Worm (Caenorhabditis elegans) whole organism, L4 larva: ENCODE data around the gene F42A10.5.

Source experiments
- F10B5.3 ChIP-seq: sonication (generic microtip); optimal IDR thresholded peaks from 2 replicates; lab custom pipeline; 2016; ENCODE audit warnings: mild to moderate bottlenecking, missing genetic modification characterization, missing compliant biosample characterization
- F44E2.7 ChIP-seq: fragments of 200-800 bp; sonication (Bioruptor generic); IDR thresholded peaks from 2 replicates; pipeline ENCODE4 v2.1.2; 2022; ENCODE audit warnings: missing genetic modification characterization, missing compliant biosample characterization
- R02D3.7 ChIP-seq: fragments of 150-350 bp; sonication (generic microtip); optimal IDR thresholded peaks from 3 replicates; lab custom pipeline; 2014; ENCODE audit warnings: missing biosample characterization, missing genetic modification characterization
- Y105C5A.15 ChIP-seq: fragments of 200-800 bp; sonication (Bioruptor generic); IDR thresholded peaks from 2 replicates; pipeline ENCODE4 v1.3.6; 2022; ENCODE audit warnings: missing genetic modification characterization, missing compliant biosample characterization
- Y48G9A.11 ChIP-seq: fragments of 200-800 bp; sonication (Bioruptor generic); IDR thresholded peaks from 2 replicates; pipeline ENCODE4 v1.3.6; 2022; ENCODE audit warnings: missing genetic modification reagents, missing genetic modification characterization, missing compliant biosample characterization
- Y75B8A.6 ChIP-seq: fragments of 200-800 bp; sonication (Bioruptor generic); IDR thresholded peaks from 2 replicates; pipeline ENCODE4 v1.3.6; 2022; ENCODE audit warnings: missing genetic modification reagents, missing genetic modification characterization, missing compliant biosample characterization
- ZK337.2 ChIP-seq: fragments of 200-800 bp; sonication (Bioruptor generic); IDR thresholded peaks from 2 replicates; pipeline ENCODE4 v1.3.6; 2022; ENCODE audit warnings: missing genetic modification reagents, missing genetic modification characterization, missing compliant biosample characterization
- ZK546.5 ChIP-seq, 2 experiments: sonication (generic microtip); optimal IDR thresholded peaks; 2 replicates each; lab custom pipeline; 2017; ENCODE audit warnings: missing biosample characterization in 2 of 2, missing genetic modification characterization in 2 of 2
- aly-2 ChIP-seq: sonication (generic microtip); optimal IDR thresholded peaks from 2 replicates; lab custom pipeline; 2018; ENCODE audit warnings: missing biosample characterization, missing genetic modification characterization
- ama-1 ChIP-seq: fragments of 150-350 bp; optimal IDR thresholded peaks from 2 replicates; lab custom pipeline; 2014; ENCODE audit warnings: inconsistent platforms, mixed read lengths
- attf-4 ChIP-seq: sonication (generic microtip); optimal IDR thresholded peaks from 3 replicates; lab custom pipeline; 2017; ENCODE audit warnings: missing biosample characterization, missing genetic modification characterization
- ceh-32 ChIP-seq: sonication (generic microtip); optimal IDR thresholded peaks from 2 replicates; lab custom pipeline; 2016; ENCODE audit warnings: mild to moderate bottlenecking, missing genetic modification characterization, missing compliant biosample characterization; ENCODE audit not compliant: poor library complexity
- ceh-82 ChIP-seq: sonication (generic microtip); optimal IDR thresholded peaks from 2 replicates; lab custom pipeline; 2017; ENCODE audit warnings: missing biosample characterization, missing genetic modification characterization
- daf-12 ChIP-seq: fragments of 150-350 bp; optimal IDR thresholded peaks from 2 replicates; lab custom pipeline; 2014; ENCODE audit warnings: missing biosample characterization, missing genetic modification reagents, missing genetic modification characterization
- daf-16 ChIP-seq, 3 experiments: sonication (generic microtip); optimal IDR thresholded peaks; 2 replicates each; lab custom pipeline; 2016 to 2017; ENCODE audit warnings: missing genetic modification characterization in 3 of 3, missing genetic modification reagents in 3 of 3, mild to moderate bottlenecking in 2 of 3, missing compliant biosample characterization in 2 of 3, missing biosample characterization in 1 of 3, moderate library complexity in 1 of 3
- daf-8 ChIP-seq: fragments of 200-800 bp; sonication (Bioruptor generic); IDR thresholded peaks from 2 replicates; pipeline ENCODE4 v1.3.6; 2022; ENCODE audit warnings: missing genetic modification characterization, missing compliant biosample characterization
- dmd-6 ChIP-seq: fragments of 200-800 bp; sonication (Bioruptor generic); IDR thresholded peaks from 2 replicates; pipeline ENCODE4 v1.3.6; 2022; ENCODE audit warnings: missing genetic modification reagents, missing genetic modification characterization, missing compliant biosample characterization
- egl-27 ChIP-seq: sonication (generic microtip); optimal IDR thresholded peaks from 3 replicates; lab custom pipeline; 2017; ENCODE audit warnings: missing biosample characterization, missing genetic modification reagents, missing genetic modification characterization
- fkh-10 ChIP-seq: fragments of 150-350 bp; optimal IDR thresholded peaks from 2 replicates; lab custom pipeline; 2014; ENCODE audit warnings: missing biosample characterization, missing genetic modification reagents, missing genetic modification characterization
- fos-1 ChIP-seq: fragments of 150-350 bp; optimal IDR thresholded peaks from 2 replicates; lab custom pipeline; 2014; ENCODE audit warnings: missing biosample characterization, missing genetic modification characterization
- hlh-11 ChIP-seq: fragments of 200-800 bp; sonication (Bioruptor generic); optimal IDR thresholded peaks from 2 replicates; lab custom pipeline; 2018; ENCODE audit warnings: mild to moderate bottlenecking, missing genetic modification characterization, missing compliant biosample characterization
- jun-1 ChIP-seq: fragments of 150-350 bp; optimal IDR thresholded peaks from 2 replicates; lab custom pipeline; 2014; ENCODE audit warnings: missing biosample characterization, missing genetic modification reagents, missing genetic modification characterization
- lin-1 ChIP-seq: fragments of 200-800 bp; sonication (Bioruptor generic); IDR thresholded peaks from 2 replicates; pipeline ENCODE4 v1.3.6; 2022; ENCODE audit warnings: missing genetic modification reagents, missing genetic modification characterization, missing compliant biosample characterization
- lir-3 ChIP-seq: sonication (generic microtip); optimal IDR thresholded peaks from 2 replicates; lab custom pipeline; 2016; ENCODE audit warnings: mild to moderate bottlenecking, missing genetic modification characterization, missing compliant biosample characterization
- lsy-2 ChIP-seq, 2 experiments: fragments of 150-350 bp in 1 of 2; sonication (generic microtip) in 1 of 2; optimal IDR thresholded peaks; 2 replicates each; lab custom pipeline; 2014 to 2017; ENCODE audit warnings: missing biosample characterization in 2 of 2, missing genetic modification characterization in 2 of 2
- madf-5 ChIP-seq, 2 experiments: fragments of 200-800 bp; sonication (Bioruptor generic); IDR thresholded peaks; 2 replicates each; pipeline ENCODE4 v1.3.6; 2022; ENCODE audit warnings: missing compliant biosample characterization in 2 of 2, missing genetic modification characterization in 2 of 2
- mdl-1 ChIP-seq, 2 experiments: fragments of 150-350 bp in 1 of 2; sonication (generic microtip) in 1 of 2; optimal IDR thresholded peaks; 2 replicates each; lab custom pipeline; 2014 to 2017; ENCODE audit warnings: missing biosample characterization in 2 of 2, missing genetic modification characterization in 2 of 2
- mep-1 ChIP-seq: fragments of 150-350 bp; sonication (generic microtip); optimal IDR thresholded peaks from 3 replicates; lab custom pipeline; 2014; ENCODE audit warnings: missing biosample characterization, missing genetic modification characterization
- mes-2 ChIP-seq: sonication (generic microtip); optimal IDR thresholded peaks from 2 replicates; lab custom pipeline; 2016; ENCODE audit warnings: missing genotype, mild to moderate bottlenecking, missing genetic modification characterization, missing compliant biosample characterization; ENCODE audit not compliant: poor library complexity, severe bottlenecking
- nhr-10 ChIP-seq: fragments of 150-350 bp; optimal IDR thresholded peaks from 2 replicates; lab custom pipeline; 2014; ENCODE audit warnings: missing biosample characterization, missing genetic modification characterization
- nhr-102 ChIP-seq: sonication (generic microtip); optimal IDR thresholded peaks from 2 replicates; lab custom pipeline; 2016; ENCODE audit warnings: mild to moderate bottlenecking, missing genetic modification characterization, moderate library complexity, missing compliant biosample characterization
- nhr-25 ChIP-seq: sonication (generic microtip); optimal IDR thresholded peaks from 2 replicates; lab custom pipeline; 2017; ENCODE audit warnings: missing genetic modification characterization, mild to moderate bottlenecking, missing compliant biosample characterization, antibody characterized with exemption, moderate library complexity, borderline replicate concordance; ENCODE audit not compliant: insufficient read depth
- nhr-28 ChIP-seq: fragments of 150-350 bp; optimal IDR thresholded peaks from 2 replicates; lab custom pipeline; 2014; ENCODE audit warnings: missing biosample characterization, missing genetic modification characterization
- nhr-42 ChIP-seq: fragments of 200-800 bp; sonication (Bioruptor generic); IDR thresholded peaks from 2 replicates; pipeline ENCODE4 v1.3.6; 2022; ENCODE audit warnings: missing genetic modification characterization, missing compliant biosample characterization
- nhr-48 ChIP-seq: sonication (generic microtip); optimal IDR thresholded peaks from 2 replicates; lab custom pipeline; 2016; ENCODE audit warnings: mild to moderate bottlenecking, missing genetic modification characterization, missing compliant biosample characterization
- nhr-6 ChIP-seq: fragments of 150-350 bp; optimal IDR thresholded peaks from 2 replicates; lab custom pipeline; 2014; ENCODE audit warnings: missing biosample characterization, missing genetic modification characterization
- nhr-76 ChIP-seq: fragments of 150-350 bp; optimal IDR thresholded peaks from 2 replicates; lab custom pipeline; 2014; ENCODE audit warnings: missing biosample characterization, missing genetic modification characterization
- php-3 ChIP-seq: fragments of 200-800 bp; sonication (Bioruptor generic); IDR thresholded peaks from 2 replicates; pipeline ENCODE4 v1.3.6; 2022; ENCODE audit warnings: missing genetic modification reagents, missing genetic modification characterization, missing compliant biosample characterization
- sdz-12 ChIP-seq: fragments of 200-800 bp; sonication (Bioruptor generic); optimal IDR thresholded peaks from 2 replicates; lab custom pipeline; 2018; ENCODE audit warnings: mild to moderate bottlenecking, missing genetic modification characterization, missing compliant biosample characterization
- snpc-1.2 ChIP-seq: fragments of 200-800 bp; sonication (Bioruptor generic); IDR thresholded peaks from 2 replicates; pipeline ENCODE4 v1.3.6; 2022; ENCODE audit warnings: missing genetic modification reagents, missing genetic modification characterization, missing compliant biosample characterization
- snpc-4 ChIP-seq: fragments of 150-350 bp; optimal IDR thresholded peaks from 2 replicates; lab custom pipeline; 2014; ENCODE audit warnings: missing biosample characterization, missing genetic modification characterization
- spr-1 ChIP-seq: sonication (generic microtip); optimal IDR thresholded peaks from 2 replicates; lab custom pipeline; 2016; ENCODE audit warnings: mild to moderate bottlenecking, missing genetic modification characterization, missing compliant biosample characterization
- unc-62 ChIP-seq, 3 experiments: fragments of 150-350 bp in 1 of 3; sonication (generic microtip); optimal IDR thresholded peaks in 2 of 3; peaks in 1 of 3; 1 replicate in 1 of 3; 2 replicates in 2 of 3; lab custom pipeline; 2014 to 2017; ENCODE audit warnings: missing biosample characterization in 3 of 3, missing genetic modification characterization in 3 of 3, missing genetic modification reagents in 3 of 3, missing genotype in 1 of 3
- vab-7 ChIP-seq: fragments of 200-800 bp; sonication (Bioruptor generic); IDR thresholded peaks from 2 replicates; pipeline ENCODE4 v1.3.6; 2022; ENCODE audit warnings: missing genetic modification reagents, missing genetic modification characterization, missing compliant biosample characterization
- zag-1 ChIP-seq: fragments of 150-350 bp; optimal IDR thresholded peaks from 2 replicates; lab custom pipeline; 2014; ENCODE audit warnings: missing biosample characterization, missing genetic modification characterization
- zfp-3 ChIP-seq: fragments of 200-800 bp; sonication (Bioruptor generic); conservative IDR thresholded peaks from 2 replicates; pipeline ENCODE4 v1.3.6; 2022; ENCODE audit warnings: missing genetic modification reagents, missing genetic modification characterization, missing compliant biosample characterization
- zip-2 ChIP-seq: fragments of 150-350 bp; optimal IDR thresholded peaks from 2 replicates; lab custom pipeline; 2014; ENCODE audit warnings: missing biosample characterization, missing genetic modification characterization
- ztf-11 ChIP-seq: fragments of 150-350 bp; optimal IDR thresholded peaks from 2 replicates; lab custom pipeline; 2014; ENCODE audit warnings: missing biosample characterization, missing genetic modification characterization
- ztf-7 ChIP-seq: fragments of 150-350 bp; optimal IDR thresholded peaks from 2 replicates; lab custom pipeline; 2014; ENCODE audit warnings: missing biosample characterization, missing genetic modification characterization

F42A10.5 gene

DNA sequence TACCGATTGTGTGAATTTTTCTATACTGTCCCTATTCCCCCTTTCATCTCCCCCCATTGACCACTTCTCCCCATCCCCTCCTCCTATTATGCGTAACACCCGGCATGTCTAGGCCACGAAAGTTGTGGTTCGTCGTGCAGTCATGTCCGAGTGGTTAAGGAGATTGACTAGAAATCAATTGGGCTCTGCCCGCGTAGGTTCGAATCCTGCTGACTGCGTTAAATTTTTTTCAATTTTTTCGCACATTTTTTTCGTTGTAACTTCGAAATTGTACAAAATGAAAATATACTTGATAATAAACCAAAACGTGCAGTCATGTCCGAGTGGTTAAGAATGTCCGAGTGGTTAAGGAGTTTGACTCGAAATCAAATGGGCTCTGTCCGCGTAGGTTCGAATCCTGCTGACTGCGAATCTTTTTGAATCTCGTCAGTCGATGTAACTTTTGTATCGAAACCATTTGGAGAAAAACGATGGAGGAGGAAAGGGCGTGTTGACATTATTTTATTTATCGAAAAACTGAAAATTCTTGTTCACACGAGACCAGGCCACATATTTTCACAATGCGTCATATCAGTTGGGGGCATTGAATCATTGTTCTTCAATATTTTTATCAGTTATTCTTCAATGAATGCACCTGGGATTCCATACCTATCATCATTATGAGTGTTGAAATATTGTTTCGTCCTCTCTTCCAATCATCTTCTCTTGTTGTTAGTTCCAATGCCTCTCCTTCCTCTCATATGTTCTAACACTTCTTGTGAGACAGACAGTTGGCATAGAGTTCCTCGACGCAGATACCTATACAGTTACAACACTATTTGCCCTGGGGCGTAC lies 14.4 kb downstream of the F42A10.5 start, which contains the start of gene nfm-1 (continued):
- TF ChIP-seq mdl-1 (tag; optimal IDR thresholded peaks at IDR 0.05; lab: Kevin White, UChicago) (peak in 1 of 2 experiments; percentile 44), R02D3.7 (tag; lab: Kevin White, UChicago) (no peak), egl-27 (tag; lab: Kevin White, UChicago) (no peak), vab-7 (GFP tag; lab: Robert Waterston, UW) (peak; percentile 77), nhr-48 (tag; lab: Kevin White, UChicago) (peak; percentile 78), attf-4 (no peak), F44E2.7 (GFP tag; lab: Robert Waterston, UW) (0 out of 2 replicates have a peak, but pooled peaks have one; percentile 41), madf-5 (GFP tag; IDR thresholded peaks at IDR 0.05; lab: Robert Waterston, UW) (peak; percentile 2 to 77; a peak in 1 of 4 replicates), aly-2 (tag; lab: Kevin White, UChicago) (no peak), dmd-6 (GFP tag; lab: Robert Waterston, UW) (peak; percentile 87), mes-2 (tag; lab: Kevin White, UChicago) (peak; percentile 84), fos-1 (no peak), daf-12 (tag; lab: Kevin White, UChicago) (no peak), nhr-6 (peak; percentile 27), snpc-4 (tag; lab: Kevin White, UChicago) (no peak), fkh-10 (peak; percentile 43), php-3 (GFP tag; lab: Robert Waterston, UW) (peak; percentile 73), ztf-11 (no peak), spr-1 (tag; lab: Kevin White, UChicago) (peak; percentile 67), jun-1 (tag; lab: Kevin White, UChicago) (peak; percentile 2), ceh-82 (tag; lab: Kevin White, UChicago) (no peak), daf-16 (GFP tag; optimal IDR thresholded peaks at IDR 0.05; lab: Kevin White, UChicago) (peak; percentile 5 to 63), daf-16 (tag; optimal IDR thresholded peaks at IDR 0.05; lab: Kevin White, UChicago) (peak; percentile 90), lir-3 (tag; lab: Kevin White, UChicago) (peak; percentile 8), F10B5.3 (tag; lab: Kevin White, UChicago) (no peak), ZK546.5 (tag; optimal IDR thresholded peaks at IDR 0.05; lab: Kevin White, UChicago) (no peak), nhr-76 (tag; lab: Kevin White, UChicago) (no peak), zfp-3 (GFP tag; lab: Robert Waterston, UW) (peak; percentile 69; the same call in 1 of the 2 replicates), lsy-2 (tag; optimal IDR thresholded peaks at IDR 0.05; lab: Kevin White, UChicago) (peak in 1 of 2 experiments; percentile 63), Y75B8A.6 (GFP tag; lab: Robert Waterston, UW) (no peak), zag-1 (tag; lab: Kevin White, UChicago) (no peak), hlh-11 (tag; lab: Kevin White, UChicago) (peak; percentile 79), Y48G9A.11 (GFP tag; lab: Robert Waterston, UW) (peak; percentile 88), mep-1 (tag; lab: Kevin White, UChicago) (peak; percentile 63), nhr-28 (tag; lab: Kevin White, UChicago) (peak; percentile 83), Y105C5A.15 (GFP tag; lab: Robert Waterston, UW) (peak; percentile 70; the same call in 1 of the 2 replicates), ZK337.2 (no peak), sdz-12 (GFP tag; lab: Kevin White, UChicago) (peak; percentile 65), ztf-7 (peak; percentile 40), unc-62 (GFP tag; optimal IDR thresholded peaks at IDR 0.05 in 1 of 2; lab: Kevin White, UChicago) (peak in 1 of 2 experiments; percentile 84), unc-62 (tag; optimal IDR thresholded peaks at IDR 0.05; lab: Kevin White, UChicago) (no peak), nhr-102 (tag; lab: Kevin White, UChicago) (peak; percentile 61), nhr-42 (GFP tag; lab: Robert Waterston, UW) (peak; percentile 73; the same call in 1 of the 2 replicates), zip-2 (tag; lab: Kevin White, UChicago) (no peak), snpc-1.2 (peak; percentile 79), nhr-10 (peak; percentile 16), lin-1 (GFP tag; lab: Robert Waterston, UW) (peak; percentile 78), nhr-25 (tag; lab: Kevin White, UChicago) (peak; percentile 30), ama-1 (lab: Kevin White, UChicago) (no peak), daf-8 (GFP tag; lab: Robert Waterston, UW) (0 out of 2 replicates have a peak, but pooled peaks have one; percentile 52), ceh-32 (tag; lab: Kevin White, UChicago) (no peak)
